Fruit fly (Drosophila melanogaster) whole organism, pupa: ENCODE measurements around the gene Tcs3.

Experiments
- CG10348 ChIP-seq: fragments of 200-800 bp; sonication (Bioruptor generic); IDR thresholded peaks from 2 replicates; pipeline ENCODE4 v1.3.6; 2022; ENCODE audit warnings: missing biosample characterization, missing genetic modification characterization
- CG12605 ChIP-seq: fragments of 200-800 bp; sonication (Bioruptor generic); IDR thresholded peaks from 2 replicates; pipeline ENCODE4 v1.3.6; 2022; ENCODE audit warnings: missing biosample characterization, missing genetic modification characterization
- CG13204 ChIP-seq: fragments of 200-800 bp; sonication (Bioruptor generic); optimal IDR thresholded peaks from 2 replicates; lab custom pipeline; 2018; ENCODE audit warnings: missing biosample characterization, mild to moderate bottlenecking, missing genetic modification characterization, moderate library complexity
- CG17806 ChIP-seq: fragments of 200-800 bp; sonication (Bioruptor generic); optimal IDR thresholded peaks from 2 replicates; lab custom pipeline; 2018; ENCODE audit warnings: missing biosample characterization, mild to moderate bottlenecking, missing genetic modification characterization, moderate library complexity
- CG32121 ChIP-seq: fragments of 200-800 bp; sonication (Bioruptor generic); IDR thresholded peaks from 2 replicates; pipeline ENCODE4 v1.3.6; 2022; ENCODE audit warnings: missing biosample characterization, missing genetic modification characterization
- CG9948 ChIP-seq: fragments of 200-800 bp; sonication (Bioruptor generic); optimal IDR thresholded peaks from 2 replicates; lab custom pipeline; 2018; ENCODE audit warnings: missing biosample characterization, mild to moderate bottlenecking, missing genetic modification characterization, moderate library complexity
- EcR ChIP-seq: fragments of 200-800 bp; sonication (Bioruptor generic); optimal IDR thresholded peaks from 3 replicates; lab custom pipeline; 2019; ENCODE audit warnings: missing biosample characterization, missing genetic modification characterization, mild to moderate bottlenecking, moderate library complexity, missing genetic modification reagents
- Pif1A ChIP-seq: fragments of 200-800 bp; sonication (Bioruptor generic); optimal IDR thresholded peaks from 3 replicates; lab custom pipeline; 2016; ENCODE audit warnings: missing biosample characterization, missing genetic modification characterization
- Pif1B ChIP-seq: fragments of 200-800 bp; sonication (Bioruptor generic); optimal IDR thresholded peaks from 3 replicates; lab custom pipeline; 2016; ENCODE audit warnings: missing biosample characterization, missing genetic modification characterization
- gl ChIP-seq: fragments of 200-800 bp; sonication (Bioruptor generic); optimal IDR thresholded peaks from 2 replicates; lab custom pipeline; 2018; ENCODE audit warnings: missing biosample characterization, mild to moderate bottlenecking, missing genetic modification characterization

DNA sequence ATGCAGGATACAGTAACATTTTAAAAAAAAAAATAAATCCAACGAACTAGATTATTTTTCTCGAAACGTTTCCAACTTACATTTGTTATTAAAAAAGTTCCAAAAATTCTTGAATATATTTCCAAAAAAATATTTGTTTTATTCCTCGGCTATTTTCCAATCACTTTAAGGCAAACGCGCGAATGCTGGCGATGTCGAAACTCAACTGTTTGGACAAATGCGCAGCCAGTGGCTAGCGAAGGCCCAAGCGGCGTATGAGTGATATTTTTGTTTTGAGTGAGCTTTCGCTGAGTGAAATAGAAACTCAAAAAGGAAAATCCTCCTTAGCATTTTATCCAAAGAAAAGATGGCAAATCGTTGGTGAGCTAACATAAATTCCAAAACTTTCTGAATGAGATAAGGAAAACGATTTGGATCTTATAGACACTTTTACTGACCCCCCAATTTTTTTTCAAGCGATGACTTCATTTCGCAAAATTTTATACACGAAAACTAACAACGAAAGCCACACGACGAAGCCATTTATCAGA is 7.5 kb downstream of the Tcs3 start, which contains the start of gene ringer:
- no peak for TF ChIP-seq CG13204 (GFP tag; lab: Kevin White, UChicago)
- no peak for TF ChIP-seq Pif1B (GFP tag; lab: Kevin White, UChicago)
- TF ChIP-seq CG12605: no peak
- no peak for TF ChIP-seq EcR (GFP tag; lab: Kevin White, UChicago)
- TF ChIP-seq CG17806: no peak
- no peak for TF ChIP-seq CG9948 (tag; lab: Kevin White, UChicago)
- no peak for TF ChIP-seq Pif1A (GFP tag; lab: Kevin White, UChicago)
- no peak for TF ChIP-seq CG10348
- no peak for TF ChIP-seq gl (tag; lab: Kevin White, UChicago)
- no peak for TF ChIP-seq CG32121 (GFP tag; lab: Robert Waterston, UW)
